Worm (Caenorhabditis elegans) whole organism, L2 larva: ENCODE data around the gene Y57G11C.48.

Source experiments
- elt-3 ChIP-seq: sonication (generic microtip); optimal IDR thresholded peaks from 2 replicates; lab custom pipeline; 2017; ENCODE audit warnings: missing biosample characterization, missing genetic modification characterization
- skn-1 ChIP-seq: sonication (generic microtip); optimal IDR thresholded peaks from 2 replicates; lab custom pipeline; 2017; ENCODE audit warnings: missing biosample characterization, missing genetic modification characterization

DNA sequence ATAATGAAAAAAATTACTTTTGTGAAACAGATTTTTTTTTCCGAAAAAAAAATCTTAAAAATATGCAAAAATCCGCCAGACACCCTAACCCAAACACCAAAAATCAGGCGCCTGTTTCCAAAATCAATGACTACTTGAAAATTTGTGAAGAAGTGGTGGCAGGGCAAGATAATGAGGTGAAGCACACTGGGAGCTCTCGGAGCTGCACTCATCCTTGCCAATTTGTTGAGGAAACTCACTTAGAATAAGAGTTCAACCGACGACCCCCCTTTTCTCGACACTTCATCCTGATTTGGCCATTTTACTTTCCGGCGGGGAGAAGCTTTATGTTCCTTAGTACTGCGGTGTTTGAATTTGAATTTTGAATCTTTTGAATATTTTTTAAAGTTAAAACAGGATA is 34.1 kb upstream of the Y57G11C.48 start:
- TF ChIP-seq elt-3 (tag; lab: Kevin White, UChicago) (no peak), skn-1 (no peak)
